Worm (Caenorhabditis elegans): ENCODE results near the gene Y69A2AR.46.

The Y69A2AR.46 gene

ce11 chrIV:2603556-2604021, 42.1 kb downstream of the Y69A2AR.46 start (continued):
- TF ChIP-seq ceh-62 (tag; optimal IDR thresholded peaks at IDR 0.05) (no peak), ceh-44 (GFP tag; IDR thresholded peaks at IDR 0.05) (no peak), madf-5 (GFP tag; IDR thresholded peaks at IDR 0.05) (no peak), unc-62 (GFP tag; optimal IDR thresholded peaks at IDR 0.05 in 1 of 2) (no peak), unc-62 (tag; optimal IDR thresholded peaks at IDR 0.05) (no peak), saeg-2 (GFP tag; IDR thresholded peaks at IDR 0.05) (no peak), hlh-11 (tag; optimal IDR thresholded peaks at IDR 0.05) (peak; percentile 81), D1046.2 (GFP tag; IDR thresholded peaks at IDR 0.05) (no peak), mep-1 (tag; optimal IDR thresholded peaks at IDR 0.05) (peak; percentile 2), egl-43 (GFP tag; IDR thresholded peaks at IDR 0.05) (no peak), daf-8 (GFP tag; IDR thresholded peaks at IDR 0.05) (no peak), F44E2.7 (GFP tag; IDR thresholded peaks at IDR 0.05) (no peak), pqm-1 (tag; optimal IDR thresholded peaks at IDR 0.05) (no peak), lin-29 (GFP tag; IDR thresholded peaks at IDR 0.05) (no peak), lin-39 (tag; optimal IDR thresholded peaks at IDR 0.05) (no peak), lir-3 (tag; optimal IDR thresholded peaks at IDR 0.05) (no peak), dpl-1 (GFP tag; optimal IDR thresholded peaks at IDR 0.05) (no peak), nhr-28 (tag; optimal IDR thresholded peaks at IDR 0.05) (no peak), rbr-2 (tag; optimal IDR thresholded peaks at IDR 0.05) (no peak), aly-2 (tag; optimal IDR thresholded peaks at IDR 0.05) (no peak), tag-97 (GFP tag; IDR thresholded peaks at IDR 0.05) (no peak), F49E8.2 (tag; optimal IDR thresholded peaks at IDR 0.05; ENCODE audit: borderline replicate concordance) (no peak), lin-15B (tag; optimal IDR thresholded peaks at IDR 0.05) (no peak), fos-1 (tag; optimal IDR thresholded peaks at IDR 0.05) (no peak), hif-1 (tag; optimal IDR thresholded peaks at IDR 0.05) (no peak), daf-12 (tag; optimal IDR thresholded peaks at IDR 0.05) (no peak), dmd-8 (GFP tag; IDR thresholded peaks at IDR 0.05) (no peak), zfp-3 (GFP tag; conservative IDR thresholded peaks at IDR 0.05) (no peak), hmg-1.1 (GFP tag; IDR thresholded peaks at IDR 0.05) (no peak), daf-16 (GFP tag; optimal IDR thresholded peaks at IDR 0.05) (no peak), daf-16 (tag; optimal IDR thresholded peaks at IDR 0.05) (peak; percentile 15), unc-130 (GFP tag; optimal IDR thresholded peaks at IDR 0.05) (no peak), nhr-102 (tag; optimal IDR thresholded peaks at IDR 0.05) (no peak), nhr-111 (GFP tag; optimal IDR thresholded peaks at IDR 0.05) (no peak), skn-1 (tag; optimal IDR thresholded peaks at IDR 0.05) (no peak), mxl-2 (GFP tag; conservative IDR thresholded peaks at IDR 0.05) (no peak), dve-1 (tag; optimal IDR thresholded peaks at IDR 0.05; ENCODE audit: insufficient read depth) (peak; percentile 25), set-16 (GFP tag; IDR thresholded peaks at IDR 0.05) (peak; percentile 74), zip-11 (GFP tag; IDR thresholded peaks at IDR 0.05) (no peak), lsy-2 (tag; optimal IDR thresholded peaks at IDR 0.05) (peak in 1 of 2 experiments; percentile 46), zag-1 (tag; optimal IDR thresholded peaks at IDR 0.05) (no peak), F26F4.8 (GFP tag; conservative IDR thresholded peaks at IDR 0.05) (no peak), lin-38 (GFP tag; IDR thresholded peaks at IDR 0.05) (peak; percentile 37), ctbp-1 (GFP tag; IDR thresholded peaks at IDR 0.05) (no peak), T20F7.1 (GFP tag; optimal IDR thresholded peaks at IDR 0.05) (no peak), ztf-11 (tag; optimal IDR thresholded peaks at IDR 0.05) (no peak), nhr-41 (GFP tag; IDR thresholded peaks at IDR 0.05) (peak; percentile 33; the same call in 1 of the 2 replicates), ztf-7 (tag; optimal IDR thresholded peaks at IDR 0.05) (no peak), sdz-12 (GFP tag; optimal IDR thresholded peaks at IDR 0.05) (no peak), ceh-82 (tag; optimal IDR thresholded peaks at IDR 0.05) (no peak), jun-1 (tag; optimal IDR thresholded peaks at IDR 0.05) (no peak), madf-9 (GFP tag; conservative IDR thresholded peaks at IDR 0.05) (no peak), nhr-237 (tag; optimal IDR thresholded peaks at IDR 0.05) (no peak), nhr-42 (GFP tag; IDR thresholded peaks at IDR 0.05) (no peak)
